Worm (Caenorhabditis elegans) whole organism, L4 larva: Measurements from ENCODE around the gene T14A8.2.

Source experiments
- ZK546.5 ChIP-seq, 2 experiments: sonication (generic microtip); optimal IDR thresholded peaks; 2 replicates each; lab custom pipeline; 2017; ENCODE audit warnings: missing biosample characterization in 2 of 2, missing genetic modification characterization in 2 of 2
- ceh-20 ChIP-seq: fragments of 200-800 bp; sonication (Bioruptor generic); IDR thresholded peaks from 2 replicates; pipeline ENCODE4 v1.3.6; 2022; ENCODE audit warnings: missing genetic modification reagents, missing genetic modification characterization, missing compliant biosample characterization
- ceh-62 ChIP-seq: sonication (generic microtip); optimal IDR thresholded peaks from 2 replicates; lab custom pipeline; 2017; ENCODE audit warnings: missing biosample characterization, missing genetic modification characterization
- ceh-82 ChIP-seq: sonication (generic microtip); optimal IDR thresholded peaks from 2 replicates; lab custom pipeline; 2017; ENCODE audit warnings: missing biosample characterization, missing genetic modification characterization
- ces-1 ChIP-seq: fragments of 150-350 bp; sonication (generic microtip); optimal IDR thresholded peaks from 4 replicates; lab custom pipeline; 2014; ENCODE audit warnings: missing biosample characterization, missing genetic modification reagents, missing genetic modification characterization
- egl-27 ChIP-seq: sonication (generic microtip); optimal IDR thresholded peaks from 3 replicates; lab custom pipeline; 2017; ENCODE audit warnings: missing biosample characterization, missing genetic modification reagents, missing genetic modification characterization
- lin-13 ChIP-seq: fragments of 150-350 bp; optimal IDR thresholded peaks from 2 replicates; lab custom pipeline; 2014; ENCODE audit warnings: missing biosample characterization, missing genetic modification reagents, missing genetic modification characterization
- mxl-2 ChIP-seq: fragments of 200-800 bp; sonication (Bioruptor generic); conservative IDR thresholded peaks from 2 replicates; pipeline ENCODE4 v1.3.6; 2022; ENCODE audit warnings: missing genetic modification reagents, missing genetic modification characterization, missing compliant biosample characterization
- nhr-11 ChIP-seq: fragments of 150-350 bp; optimal IDR thresholded peaks from 2 replicates; lab custom pipeline; 2014; ENCODE audit warnings: missing biosample characterization, missing genetic modification characterization
- nhr-6 ChIP-seq: fragments of 150-350 bp; optimal IDR thresholded peaks from 2 replicates; lab custom pipeline; 2014; ENCODE audit warnings: missing biosample characterization, missing genetic modification characterization
- pqm-1 ChIP-seq: sonication (generic microtip); optimal IDR thresholded peaks from 2 replicates; lab custom pipeline; 2017; ENCODE audit warnings: missing biosample characterization, missing genetic modification characterization
- snpc-4 ChIP-seq: fragments of 150-350 bp; optimal IDR thresholded peaks from 2 replicates; lab custom pipeline; 2014; ENCODE audit warnings: missing biosample characterization, missing genetic modification characterization
- tag-97 ChIP-seq: fragments of 200-800 bp; sonication (Bioruptor generic); IDR thresholded peaks from 2 replicates; pipeline ENCODE4 v1.3.6; 2022; ENCODE audit warnings: missing genetic modification characterization, missing compliant biosample characterization
- unc-62 ChIP-seq, 3 experiments: fragments of 150-350 bp in 1 of 3; sonication (generic microtip); optimal IDR thresholded peaks in 2 of 3; peaks in 1 of 3; 1 replicate in 1 of 3; 2 replicates in 2 of 3; lab custom pipeline; 2014 to 2017; ENCODE audit warnings: missing biosample characterization in 3 of 3, missing genetic modification characterization in 3 of 3, missing genetic modification reagents in 3 of 3, missing genotype in 1 of 3

DNA sequence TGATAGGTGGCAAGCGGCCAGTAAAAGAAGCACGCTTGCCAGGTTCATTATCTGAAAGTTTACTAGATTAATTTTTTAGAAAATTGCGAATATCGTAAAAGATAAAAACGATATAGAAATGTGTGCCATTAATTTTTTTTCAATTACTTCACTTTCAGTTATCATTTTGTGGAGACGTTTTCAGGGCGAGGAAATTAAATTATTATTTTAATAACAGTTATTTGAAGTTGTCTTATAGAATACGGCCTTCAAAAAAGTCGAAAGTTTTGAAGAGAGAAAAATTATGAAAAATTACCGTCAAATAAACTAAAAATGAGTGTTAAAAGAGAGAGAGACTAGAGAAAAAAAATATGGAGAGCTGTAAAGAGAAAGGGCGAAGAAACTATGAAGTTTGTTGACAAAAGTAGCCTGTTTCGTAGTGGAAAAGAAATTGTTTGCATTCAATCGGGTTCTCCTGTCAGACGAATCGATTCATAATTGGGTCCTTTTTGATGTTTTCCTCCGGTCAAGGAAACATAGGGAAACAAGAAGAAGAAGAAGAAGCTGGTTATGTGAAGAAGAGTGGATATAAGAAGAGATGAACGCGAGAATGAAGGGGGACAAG lies 12.3 kb upstream of the T14A8.2 start, which contains the start of gene erp-44.2:
- no peak for TF ChIP-seq pqm-1 (tag; lab: Kevin White, UChicago)
- no peak for TF ChIP-seq lin-13 (GFP tag; lab: Kevin White, UChicago)
- TF ChIP-seq unc-62 (GFP tag; optimal IDR thresholded peaks at IDR 0.05 in 1 of 2; lab: Kevin White, UChicago), result no peak
- no peak for TF ChIP-seq unc-62 (tag; optimal IDR thresholded peaks at IDR 0.05; lab: Kevin White, UChicago)
- no peak for TF ChIP-seq tag-97
- TF ChIP-seq egl-27 (tag; lab: Kevin White, UChicago), result no peak
- TF ChIP-seq snpc-4 (tag; lab: Kevin White, UChicago), result no peak
- no peak for TF ChIP-seq ZK546.5 (tag; optimal IDR thresholded peaks at IDR 0.05; lab: Kevin White, UChicago)
- TF ChIP-seq mxl-2, result no peak
- no peak for TF ChIP-seq ces-1 (GFP tag; lab: Kevin White, UChicago)
- no peak for TF ChIP-seq nhr-6 (tag; lab: Kevin White, UChicago)
- TF ChIP-seq ceh-62, result no peak
- TF ChIP-seq ceh-82, result no peak
- TF ChIP-seq nhr-11 (tag; lab: Kevin White, UChicago), result no peak
- TF ChIP-seq ceh-20 (GFP tag; lab: Robert Waterston, UW), result no peak
